Fruit fly (Drosophila melanogaster) whole organism, embryonic: ENCODE measurements around the gene Neu2.

ENCODE experiments used
- Ada2b ChIP-seq: fragments of 200-800 bp; sonication (Bioruptor generic); IDR thresholded peaks from 2 replicates; pipeline ENCODE4 v1.3.6; 2022; ENCODE audit warnings: missing biosample characterization, missing genetic modification characterization
- Antp ChIP-seq: fragments of 200-800 bp; sonication (Bioruptor generic); optimal IDR thresholded peaks from 3 replicates; lab custom pipeline; 2016; ENCODE audit warnings: missing biosample characterization, missing genetic modification characterization
- Blimp-1 ChIP-seq: fragments of 200-800 bp; sonication (Bioruptor generic); optimal IDR thresholded peaks from 3 replicates; lab custom pipeline; 2018; ENCODE audit warnings: missing biosample characterization, missing genetic modification characterization, mild to moderate bottlenecking, moderate library complexity, missing genetic modification reagents
- CG10462 ChIP-seq: fragments of 200-800 bp; sonication (Bioruptor generic); optimal IDR thresholded peaks from 2 replicates; lab custom pipeline; 2016; ENCODE audit warnings: missing biosample characterization, missing genetic modification characterization
- CG10543 ChIP-seq: fragments of 200-800 bp; sonication (Bioruptor generic); optimal IDR thresholded peaks from 3 replicates; lab custom pipeline; 2017; ENCODE audit warnings: missing biosample characterization, mild to moderate bottlenecking, missing genetic modification characterization, moderate library complexity
- CG10979 ChIP-seq: fragments of 200-800 bp; sonication (Bioruptor generic); optimal IDR thresholded peaks from 2 replicates; lab custom pipeline; 2018; ENCODE audit warnings: missing biosample characterization, mild to moderate bottlenecking, missing genetic modification characterization, moderate library complexity
- CG12744 ChIP-seq: fragments of 200-800 bp; sonication (Bioruptor generic); optimal IDR thresholded peaks from 2 replicates; lab custom pipeline; 2016; ENCODE audit warnings: missing biosample characterization, missing genetic modification characterization
- CG14050 ChIP-seq: fragments of 200-800 bp; sonication (Bioruptor generic); IDR thresholded peaks from 3 replicates; pipeline ENCODE4 v1.3.6; 2022; ENCODE audit warnings: missing biosample characterization, missing genetic modification characterization
- CG14667 ChIP-seq: fragments of 200-800 bp; sonication (Bioruptor generic); IDR thresholded peaks from 2 replicates; pipeline ENCODE4 v1.3.6; 2022; ENCODE audit warnings: missing biosample characterization, missing genetic modification characterization
- CG14860 ChIP-seq: fragments of 200-800 bp; sonication (Bioruptor generic); IDR thresholded peaks from 3 replicates; pipeline ENCODE4 v1.3.6; 2022; ENCODE audit warnings: missing biosample characterization, missing genetic modification characterization; ENCODE audit not compliant: partially characterized antibody
- CG18262 ChIP-seq: fragments of 200-800 bp; optimal IDR thresholded peaks from 3 replicates; lab custom pipeline; 2019; ENCODE audit warnings: missing biosample characterization, mild to moderate bottlenecking, missing genetic modification characterization, moderate library complexity
- CG18476 ChIP-seq: fragments of 200-800 bp; sonication (Bioruptor generic); optimal IDR thresholded peaks from 2 replicates; lab custom pipeline; 2016; ENCODE audit warnings: missing biosample characterization, mild to moderate bottlenecking, missing genetic modification characterization
- CG34224 ChIP-seq: fragments of 200-800 bp; sonication (Bioruptor generic); IDR thresholded peaks from 3 replicates; pipeline ENCODE4 v1.3.6; 2022; ENCODE audit warnings: missing biosample characterization, missing genetic modification characterization; ENCODE audit not compliant: partially characterized antibody
- CG34422 ChIP-seq: fragments of 200-800 bp; sonication (Bioruptor generic); IDR thresholded peaks from 3 replicates; pipeline ENCODE4 v1.3.6; 2022; ENCODE audit warnings: missing biosample characterization, missing genetic modification characterization
- CG4730 ChIP-seq: fragments of 200-800 bp; sonication (Bioruptor generic); IDR thresholded peaks from 2 replicates; pipeline ENCODE4 v1.3.6; 2022; ENCODE audit warnings: missing biosample characterization, missing genetic modification characterization
- CG6175 ChIP-seq: fragments of 200-800 bp; sonication (Bioruptor generic); IDR thresholded peaks from 3 replicates; pipeline ENCODE4 v1.3.6; 2022; ENCODE audit warnings: missing biosample characterization, missing genetic modification characterization
- CG6765 ChIP-seq: fragments of 200-800 bp; sonication (Bioruptor generic); optimal IDR thresholded peaks from 3 replicates; lab custom pipeline; 2017; ENCODE audit warnings: missing biosample characterization, mild to moderate bottlenecking, missing genetic modification characterization
- CG7839 ChIP-seq: fragments of 200-800 bp; sonication (Bioruptor generic); optimal IDR thresholded peaks from 3 replicates; lab custom pipeline; 2018; ENCODE audit warnings: missing biosample characterization, mild to moderate bottlenecking, missing genetic modification characterization, moderate library complexity
- CG8388 ChIP-seq: fragments of 200-800 bp; sonication (Bioruptor generic); optimal IDR thresholded peaks from 2 replicates; lab custom pipeline; 2019; ENCODE audit warnings: missing biosample characterization, mild to moderate bottlenecking, missing genetic modification characterization, moderate library complexity
- CHES-1-like ChIP-seq: fragments of 200-800 bp; sonication (Bioruptor generic); optimal IDR thresholded peaks from 2 replicates; lab custom pipeline; 2016; ENCODE audit warnings: missing biosample characterization, missing genetic modification characterization
- Dip3 ChIP-seq: fragments of 200-800 bp; sonication (Bioruptor generic); optimal IDR thresholded peaks from 3 replicates; lab custom pipeline; 2016; ENCODE audit warnings: missing biosample characterization, missing genetic modification characterization
- Gug ChIP-seq: fragments of 200-800 bp; sonication (Bioruptor generic); IDR thresholded peaks from 4 replicates; pipeline ENCODE4 v1.3.6; 2022; ENCODE audit warnings: missing biosample characterization, missing genetic modification characterization
- HLH3B ChIP-seq: fragments of 200-800 bp; sonication (Bioruptor generic); IDR thresholded peaks from 2 replicates; pipeline ENCODE4 v1.3.6; 2022; ENCODE audit warnings: missing biosample characterization, missing genetic modification characterization
- Kr ChIP-seq: fragments of 200-800 bp; sonication (Bioruptor generic); optimal IDR thresholded peaks from 2 replicates; lab custom pipeline; 2017; ENCODE audit warnings: missing biosample characterization, mild to moderate bottlenecking, missing genetic modification characterization
- MBD-R2 ChIP-seq: fragments of 200-800 bp; sonication (Bioruptor generic); IDR thresholded peaks from 2 replicates; pipeline ENCODE4 v1.3.6; 2022; ENCODE audit warnings: missing biosample characterization, missing genetic modification characterization
- NC2α ChIP-seq: fragments of 200-800 bp; sonication (Bioruptor generic); optimal IDR thresholded peaks from 2 replicates; lab custom pipeline; 2016; ENCODE audit warnings: missing biosample characterization, missing genetic modification characterization
- Sry-β ChIP-seq: fragments of 200-800 bp; sonication (Bioruptor generic); optimal IDR thresholded peaks from 2 replicates; lab custom pipeline; 2018; ENCODE audit warnings: missing biosample characterization, mild to moderate bottlenecking, missing genetic modification characterization, moderate library complexity
- al ChIP-seq: fragments of 200-800 bp; sonication (Bioruptor generic); IDR thresholded peaks from 2 replicates; pipeline ENCODE4 v1.3.6; 2022; ENCODE audit warnings: missing biosample characterization, missing genetic modification characterization
- ara ChIP-seq: fragments of 200-800 bp; sonication (Bioruptor generic); IDR thresholded peaks from 2 replicates; pipeline ENCODE4 v1.3.6; 2022; ENCODE audit warnings: missing biosample characterization, missing genetic modification characterization
- bigmax ChIP-seq: fragments of 200-800 bp; sonication (Bioruptor generic); optimal IDR thresholded peaks from 2 replicates; lab custom pipeline; 2018; ENCODE audit warnings: missing biosample characterization, mild to moderate bottlenecking, missing genetic modification characterization
- bowl ChIP-seq: fragments of 200-800 bp; sonication (Bioruptor generic); IDR thresholded peaks from 2 replicates; pipeline ENCODE4 v1.3.6; 2022; ENCODE audit warnings: missing biosample characterization, missing genetic modification characterization
- chinmo ChIP-seq: fragments of 200-800 bp; sonication (Bioruptor generic); IDR thresholded peaks from 4 replicates; pipeline ENCODE4 v1.3.6; 2022; ENCODE audit warnings: missing biosample characterization, missing genetic modification characterization; ENCODE audit not compliant: partially characterized antibody
- ci ChIP-seq: fragments of 200-800 bp; sonication (Bioruptor generic); IDR thresholded peaks from 3 replicates; pipeline ENCODE4 v1.3.6; 2022; ENCODE audit warnings: missing biosample characterization, missing genetic modification characterization
- dm ChIP-seq: fragments of 200-800 bp; sonication (Bioruptor generic); optimal IDR thresholded peaks from 3 replicates; lab custom pipeline; 2016; ENCODE audit warnings: missing biosample characterization, missing genetic modification characterization
- dmrt99B ChIP-seq: fragments of 200-800 bp; sonication (Bioruptor generic); optimal IDR thresholded peaks from 2 replicates; lab custom pipeline; 2018; ENCODE audit warnings: missing biosample characterization, mild to moderate bottlenecking, missing genetic modification characterization, moderate library complexity
- fd102C ChIP-seq: fragments of 200-800 bp; sonication (Bioruptor generic); optimal IDR thresholded peaks from 2 replicates; lab custom pipeline; 2018; ENCODE audit warnings: missing biosample characterization, mild to moderate bottlenecking, missing genetic modification characterization, moderate library complexity
- fu2 ChIP-seq: fragments of 200-800 bp; sonication (Bioruptor generic); optimal IDR thresholded peaks from 2 replicates; lab custom pipeline; 2016; ENCODE audit warnings: missing biosample characterization, missing genetic modification characterization
- gce ChIP-seq: fragments of 200-800 bp; sonication (Bioruptor generic); IDR thresholded peaks from 3 replicates; pipeline ENCODE4 v1.3.6; 2022; ENCODE audit warnings: missing biosample characterization, missing genetic modification characterization
- grn ChIP-seq: fragments of 200-800 bp; sonication (Bioruptor generic); optimal IDR thresholded peaks from 3 replicates; lab custom pipeline; 2017; ENCODE audit warnings: missing biosample characterization, missing genetic modification characterization
- kah ChIP-seq: fragments of 200-800 bp; sonication (Bioruptor generic); optimal IDR thresholded peaks from 2 replicates; lab custom pipeline; 2018; ENCODE audit warnings: missing biosample characterization, mild to moderate bottlenecking, missing genetic modification characterization
- ken ChIP-seq: fragments of 200-800 bp; sonication (Bioruptor generic); IDR thresholded peaks from 3 replicates; pipeline ENCODE4 v1.3.6; 2022; ENCODE audit warnings: missing biosample characterization, missing genetic modification characterization
- kni ChIP-seq: fragments of 200-800 bp; sonication (Bioruptor generic); optimal IDR thresholded peaks from 3 replicates; lab custom pipeline; 2017; ENCODE audit warnings: mild to moderate bottlenecking, missing biosample characterization, missing genetic modification reagents, missing genetic modification characterization
- lilli ChIP-seq: fragments of 200-800 bp; sonication (Bioruptor generic); optimal IDR thresholded peaks from 3 replicates; lab custom pipeline; 2016; ENCODE audit warnings: missing biosample characterization, missing genetic modification characterization
- maf-S ChIP-seq: fragments of 200-800 bp; sonication (Bioruptor generic); optimal IDR thresholded peaks from 2 replicates; lab custom pipeline; 2016; ENCODE audit warnings: missing biosample characterization, missing genetic modification characterization
- org-1 ChIP-seq: fragments of 200-800 bp; sonication (Bioruptor generic); optimal IDR thresholded peaks from 2 replicates; lab custom pipeline; 2017; ENCODE audit warnings: missing biosample characterization, missing genetic modification characterization
- pb ChIP-seq: fragments of 200-800 bp; sonication (Bioruptor generic); optimal IDR thresholded peaks from 3 replicates; lab custom pipeline; 2016; ENCODE audit warnings: missing biosample characterization, missing genetic modification characterization
- sisA ChIP-seq: fragments of 200-800 bp; sonication (Bioruptor generic); IDR thresholded peaks from 2 replicates; pipeline ENCODE4 v1.3.6; 2022; ENCODE audit warnings: missing biosample characterization, missing genetic modification characterization
- tio ChIP-seq: fragments of 200-800 bp; sonication (Bioruptor generic); optimal IDR thresholded peaks from 2 replicates; lab custom pipeline; 2017; ENCODE audit warnings: missing biosample characterization, missing genetic modification characterization, inconsistent platforms
- ttk ChIP-seq: fragments of 200-800 bp; sonication (Bioruptor generic); IDR thresholded peaks from 2 replicates; pipeline ENCODE4 v2.1.2; 2022; ENCODE audit warnings: missing biosample characterization, missing genetic modification characterization
- zen ChIP-seq: fragments of 200-800 bp; sonication (Bioruptor generic); optimal IDR thresholded peaks from 3 replicates; lab custom pipeline; 2018; ENCODE audit warnings: missing biosample characterization, mild to moderate bottlenecking, missing genetic modification characterization, moderate library complexity
- zen2 ChIP-seq: fragments of 200-800 bp; sonication (Bioruptor generic); IDR thresholded peaks from 3 replicates; pipeline ENCODE4 v1.3.6; 2022; ENCODE audit warnings: missing biosample characterization, missing genetic modification characterization; ENCODE audit not compliant: partially characterized antibody
- zfh1 ChIP-seq: fragments of 200-800 bp; sonication (Bioruptor generic); IDR thresholded peaks from 3 replicates; pipeline ENCODE4 v1.3.6; 2022; ENCODE audit warnings: missing biosample characterization, missing genetic modification characterization

Neu2 gene

dm6 chr3L:21445704-21446103 lies 44.7 kb downstream of the Neu2 start, which contains the start of gene Syx7 (continued):
- no peak for TF ChIP-seq sisA (GFP tag; lab: Robert Waterston, UW)
- TF ChIP-seq CG14050 (GFP tag; lab: Robert Waterston, UW): no peak
- TF ChIP-seq gce (GFP tag; lab: Robert Waterston, UW): no peak
- TF ChIP-seq CG10543 (GFP tag; lab: Kevin White, UChicago): no peak
- no peak for TF ChIP-seq pb (GFP tag; lab: Kevin White, UChicago)
- no peak for TF ChIP-seq al (GFP tag; lab: Robert Waterston, UW)
- TF ChIP-seq fu2 (GFP tag; lab: Kevin White, UChicago): peak; percentile 22
- TF ChIP-seq MBD-R2 (GFP tag; lab: Robert Waterston, UW): peak; percentile 81
- no peak for TF ChIP-seq ci (GFP tag; lab: Robert Waterston, UW)
- peak; percentile 46 for TF ChIP-seq lilli
- no peak for TF ChIP-seq ara
- peak; percentile 8 for TF ChIP-seq CG12744 (GFP tag; lab: Kevin White, UChicago)
- no peak for TF ChIP-seq CG14667 (GFP tag; lab: Robert Waterston, UW)
- peak; percentile 3 for TF ChIP-seq zen
- no peak for TF ChIP-seq NC2α
- no peak for TF ChIP-seq org-1 (GFP tag; lab: Kevin White, UChicago)
- TF ChIP-seq Sry-β (GFP tag; lab: Kevin White, UChicago): peak; percentile 80
- no peak for TF ChIP-seq Blimp-1 (GFP tag; lab: Kevin White, UChicago)
- no peak for TF ChIP-seq CG10462
- no peak for TF ChIP-seq CG6175
- TF ChIP-seq CG34422 (GFP tag; lab: Robert Waterston, UW): peak; percentile 51; the same call in 1 of the 3 replicates
- no peak for TF ChIP-seq Kr (GFP tag; lab: Kevin White, UChicago)
- TF ChIP-seq CHES-1-like (GFP tag; lab: Kevin White, UChicago): peak; percentile 63
- TF ChIP-seq HLH3B (GFP tag; lab: Robert Waterston, UW): no peak
- TF ChIP-seq bowl: no peak
- no peak for TF ChIP-seq tio (GFP tag; lab: Kevin White, UChicago)
- TF ChIP-seq bigmax: no peak
- no peak for TF ChIP-seq CG14860 (GFP tag; lab: Robert Waterston, UW)
- TF ChIP-seq zfh1: no peak
- TF ChIP-seq grn (GFP tag; lab: Kevin White, UChicago): no peak
- no peak for TF ChIP-seq CG6765 (GFP tag; lab: Kevin White, UChicago)
- TF ChIP-seq CG18262 (tag; lab: Kevin White, UChicago): peak; percentile 10
- no peak for TF ChIP-seq Gug (GFP tag; lab: Robert Waterston, UW)
- TF ChIP-seq dm (GFP tag; lab: Kevin White, UChicago): peak; percentile 22
- TF ChIP-seq CG7839 (tag; lab: Kevin White, UChicago): no peak
- TF ChIP-seq kni (GFP tag; lab: Kevin White, UChicago): no peak
- TF ChIP-seq ken (GFP tag; lab: Robert Waterston, UW): no peak
- TF ChIP-seq chinmo (GFP tag; lab: Robert Waterston, UW): 0 out of 4 replicates have a peak, but pooled peaks have one; percentile 12
- TF ChIP-seq maf-S (GFP tag; lab: Kevin White, UChicago): peak; percentile 23
- TF ChIP-seq CG18476 (GFP tag; lab: Kevin White, UChicago): no peak
- no peak for TF ChIP-seq zen2
- peak; percentile 16 for TF ChIP-seq Antp (GFP tag; lab: Kevin White, UChicago)
- no peak for TF ChIP-seq dmrt99B (tag; lab: Kevin White, UChicago)
- TF ChIP-seq kah (GFP tag; lab: Kevin White, UChicago): no peak
- peak; percentile 62; the same call in 2 of the 3 replicates for TF ChIP-seq CG34224 (GFP tag; lab: Robert Waterston, UW)
- no peak for TF ChIP-seq CG4730 (GFP tag; lab: Robert Waterston, UW)
- TF ChIP-seq fd102C (GFP tag; lab: Kevin White, UChicago): no peak
- TF ChIP-seq Dip3 (GFP tag; lab: Kevin White, UChicago): no peak
- no peak for TF ChIP-seq CG10979 (tag; lab: Kevin White, UChicago)
- no peak for TF ChIP-seq CG8388
- no peak for TF ChIP-seq Ada2b (GFP tag; lab: Robert Waterston, UW)
- no peak for TF ChIP-seq ttk (GFP tag; lab: Robert Waterston, UW)
